Worm (Caenorhabditis elegans) whole organism, mixed stage, embryonic: ENCODE data around the gene che-11.

Source experiments
- M03D4.4 ChIP-seq: sonication (generic microtip); optimal IDR thresholded peaks from 2 replicates; lab custom pipeline; 2017; ENCODE audit warnings: mild to moderate bottlenecking, missing genetic modification characterization, missing compliant biosample characterization
- bed-3 ChIP-seq: fragments of 200-800 bp; sonication (Bioruptor generic); optimal IDR thresholded peaks from 3 replicates; lab custom pipeline; 2018; ENCODE audit warnings: mild to moderate bottlenecking, missing genetic modification characterization, moderate library complexity, missing compliant biosample characterization
- ceh-43 ChIP-seq: fragments of 200-800 bp; sonication (Bioruptor generic); optimal IDR thresholded peaks from 2 replicates; lab custom pipeline; 2018; ENCODE audit warnings: mild to moderate bottlenecking, missing genetic modification characterization, moderate library complexity, missing compliant biosample characterization
- ceh-83 ChIP-seq: fragments of 200-800 bp; sonication (Bioruptor generic); optimal IDR thresholded peaks from 2 replicates; lab custom pipeline; 2018; ENCODE audit warnings: mild to moderate bottlenecking, missing genetic modification characterization, missing compliant biosample characterization
- ces-1 ChIP-seq: fragments of 150-350 bp; optimal IDR thresholded peaks from 2 replicates; lab custom pipeline; 2014; ENCODE audit warnings: missing biosample characterization, missing genetic modification reagents, missing genetic modification characterization
- drap-1 ChIP-seq: fragments of 200-800 bp; sonication (Bioruptor generic); optimal IDR thresholded peaks from 3 replicates; lab custom pipeline; 2018; ENCODE audit warnings: mild to moderate bottlenecking, missing genetic modification characterization, missing compliant biosample characterization
- elt-3 ChIP-seq: fragments of 150-350 bp; optimal IDR thresholded peaks from 2 replicates; lab custom pipeline; 2014; ENCODE audit warnings: missing biosample characterization, missing genetic modification characterization
- flh-1 ChIP-seq: fragments of 200-800 bp; sonication (Bioruptor generic); optimal IDR thresholded peaks from 2 replicates; lab custom pipeline; 2018; ENCODE audit warnings: mild to moderate bottlenecking, missing genetic modification characterization, moderate library complexity, missing compliant biosample characterization
- ham-2 ChIP-seq: fragments of 200-800 bp; sonication (Bioruptor generic); optimal IDR thresholded peaks from 2 replicates; lab custom pipeline; 2018; ENCODE audit warnings: mild to moderate bottlenecking, missing genetic modification characterization, missing compliant biosample characterization
- hlh-1 ChIP-seq: fragments of 150-350 bp; optimal IDR thresholded peaks from 2 replicates; lab custom pipeline; 2014; ENCODE audit warnings: missing biosample characterization, missing genetic modification reagents, missing genetic modification characterization
- lin-13 ChIP-seq: fragments of 150-350 bp; optimal IDR thresholded peaks from 2 replicates; lab custom pipeline; 2014; ENCODE audit warnings: missing biosample characterization, missing genetic modification characterization
- lsy-2 ChIP-seq: fragments of 150-350 bp; optimal IDR thresholded peaks from 2 replicates; lab custom pipeline; 2014; ENCODE audit warnings: missing biosample characterization, missing genetic modification characterization
- mab-5 ChIP-seq: fragments of 150-350 bp; optimal IDR thresholded peaks from 2 replicates; lab custom pipeline; 2014; ENCODE audit warnings: missing biosample characterization, missing genetic modification characterization
- mls-2 ChIP-seq: sonication (generic microtip); optimal IDR thresholded peaks from 2 replicates; lab custom pipeline; 2016; ENCODE audit warnings: mild to moderate bottlenecking, missing genetic modification characterization, moderate library complexity, missing compliant biosample characterization
- nhr-12 ChIP-seq: fragments of 150-350 bp; optimal IDR thresholded peaks from 2 replicates; lab custom pipeline; 2014; ENCODE audit warnings: missing biosample characterization, missing genetic modification characterization
- nhr-2 ChIP-seq: fragments of 150-350 bp; optimal IDR thresholded peaks from 2 replicates; lab custom pipeline; 2014; ENCODE audit warnings: missing biosample characterization, missing genetic modification characterization
- nhr-237 ChIP-seq: fragments of 150-350 bp; optimal IDR thresholded peaks from 2 replicates; lab custom pipeline; 2014; ENCODE audit warnings: missing biosample characterization, missing genetic modification characterization
- nhr-28 ChIP-seq: fragments of 150-350 bp; optimal IDR thresholded peaks from 2 replicates; lab custom pipeline; 2014; ENCODE audit warnings: missing biosample characterization, missing genetic modification characterization
- nhr-76 ChIP-seq: sonication (generic microtip); optimal IDR thresholded peaks from 2 replicates; lab custom pipeline; 2017; ENCODE audit warnings: missing biosample characterization, missing genetic modification characterization
- sem-2 ChIP-seq: fragments of 200-800 bp; sonication (Bioruptor generic); optimal IDR thresholded peaks from 2 replicates; lab custom pipeline; 2018; ENCODE audit warnings: mild to moderate bottlenecking, missing genetic modification characterization, missing compliant biosample characterization
- sptf-1 ChIP-seq: sonication (generic microtip); optimal IDR thresholded peaks from 2 replicates; lab custom pipeline; 2017; ENCODE audit warnings: mild to moderate bottlenecking, missing genetic modification characterization, moderate library complexity, missing compliant biosample characterization
- unc-120 ChIP-seq: sonication (generic microtip); optimal IDR thresholded peaks from 2 replicates; lab custom pipeline; 2017; ENCODE audit warnings: missing genetic modification characterization, missing compliant biosample characterization; ENCODE audit not compliant: poor library complexity, severe bottlenecking
- unc-39 ChIP-seq: fragments of 150-350 bp; optimal IDR thresholded peaks from 2 replicates; lab custom pipeline; 2014; ENCODE audit warnings: missing biosample characterization, missing genetic modification characterization
- unc-62 ChIP-seq: fragments of 150-350 bp; optimal IDR thresholded peaks from 2 replicates; lab custom pipeline; 2014; ENCODE audit warnings: missing biosample characterization, missing genetic modification reagents, missing genetic modification characterization
- zip-8 ChIP-seq: fragments of 150-350 bp; optimal IDR thresholded peaks from 2 replicates; lab custom pipeline; 2014; ENCODE audit warnings: missing biosample characterization, missing genetic modification characterization
- ztf-11 ChIP-seq: fragments of 150-350 bp; optimal IDR thresholded peaks from 2 replicates; lab custom pipeline; 2014; ENCODE audit warnings: missing biosample characterization, missing genetic modification characterization

The che-11 gene

DNA sequence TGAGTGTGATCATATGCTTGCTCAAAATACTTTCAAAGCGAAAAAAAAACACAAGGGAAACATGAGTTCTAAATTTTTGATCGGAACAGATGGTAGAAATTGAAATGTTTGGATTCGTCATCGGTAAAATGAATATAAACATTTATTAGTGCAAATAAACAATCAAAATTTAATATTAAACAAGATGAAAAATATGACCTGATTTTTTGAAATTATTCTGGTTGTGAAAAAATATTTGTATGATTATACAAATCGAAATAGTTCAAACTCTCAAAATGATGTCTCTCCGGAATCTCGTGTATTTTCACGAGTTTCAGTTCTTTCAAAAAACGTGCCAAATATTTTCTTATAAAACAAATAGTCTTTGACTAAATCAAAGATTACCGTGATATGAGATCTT, 30.1 kb downstream of the che-11 start, which contains the start of gene C13C4.7:
C13C4.7 (minus strand) TSS at position 101 of the 400 bp plus-strand sequence.
- TF ChIP-seq M03D4.4 (tag; lab: Kevin White, UChicago) (no peak), lsy-2 (no peak), unc-62 (GFP tag; lab: Kevin White, UChicago) (no peak), nhr-12 (tag; lab: Kevin White, UChicago) (no peak), flh-1 (GFP tag; lab: Kevin White, UChicago) (no peak), sem-2 (GFP tag; lab: Kevin White, UChicago) (no peak), hlh-1 (no peak), ceh-83 (GFP tag; lab: Kevin White, UChicago) (no peak), ces-1 (GFP tag; lab: Kevin White, UChicago) (no peak)

DNA sequence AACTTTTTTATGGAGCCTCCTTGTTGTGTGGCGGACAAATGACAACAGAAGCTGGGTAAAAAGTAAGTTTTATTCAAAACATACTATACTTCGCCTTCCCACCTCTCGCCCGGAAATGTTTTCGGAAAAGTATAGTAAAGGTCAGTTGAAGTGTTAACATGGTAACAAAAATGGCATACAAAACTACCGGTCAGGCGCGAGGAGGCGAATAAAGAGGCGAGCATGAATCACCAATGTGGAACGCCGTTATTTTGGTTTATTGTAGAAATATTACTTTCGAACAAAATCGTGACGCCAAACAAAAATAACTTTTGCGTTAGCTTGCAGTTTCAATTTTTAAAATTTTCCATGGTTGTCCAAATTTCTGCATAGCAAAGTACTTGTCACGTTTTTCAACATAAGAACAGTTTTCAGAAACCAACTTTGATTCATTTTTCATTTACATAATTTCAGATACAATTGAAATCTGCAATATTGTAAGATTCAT, 32.9 kb downstream of the che-11 start, which contains the start of gene C13C4.8:
C13C4.8 (plus strand) TSS at position 437 of the 487 bp plus-strand sequence.
- TF ChIP-seq drap-1 (GFP tag; lab: Kevin White, UChicago) (no peak), M03D4.4 (tag; lab: Kevin White, UChicago) (no peak), ham-2 (GFP tag; lab: Kevin White, UChicago) (no peak), ceh-83 (GFP tag; lab: Kevin White, UChicago) (no peak), unc-62 (GFP tag; lab: Kevin White, UChicago) (no peak), mls-2 (tag; lab: Kevin White, UChicago) (no peak), sem-2 (GFP tag; lab: Kevin White, UChicago) (no peak), lin-13 (tag; lab: Kevin White, UChicago) (no peak), mab-5 (tag; lab: Kevin White, UChicago) (no peak), ztf-11 (tag; lab: Kevin White, UChicago) (no peak), hlh-1 (no peak), lsy-2 (no peak), nhr-2 (no peak), flh-1 (GFP tag; lab: Kevin White, UChicago) (no peak), elt-3 (tag; lab: Kevin White, UChicago) (no peak), unc-39 (no peak)

DNA sequence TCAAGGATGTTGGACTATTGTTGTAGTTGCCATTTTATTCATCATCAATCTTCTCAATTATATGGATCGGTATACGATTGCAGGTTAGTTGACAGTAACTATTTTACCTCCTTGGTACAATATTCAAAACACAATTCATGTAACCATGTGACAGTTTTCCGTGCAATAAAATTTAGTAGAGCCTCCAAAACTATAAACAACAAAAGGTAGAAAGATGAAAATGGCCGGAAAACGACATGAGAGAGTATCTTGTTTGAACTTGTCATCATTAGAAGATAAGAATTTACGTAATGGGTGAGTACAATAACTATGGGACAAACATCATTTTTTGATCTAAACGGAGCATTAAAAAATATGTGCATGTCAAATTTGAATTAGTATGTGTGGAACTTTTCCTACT, 35.4 kb downstream of the che-11 start:
- TF ChIP-seq sptf-1, result no peak
- no peak for TF ChIP-seq unc-62 (GFP tag; lab: Kevin White, UChicago)
- no peak for TF ChIP-seq nhr-237 (tag; lab: Kevin White, UChicago)
- TF ChIP-seq ceh-43 (GFP tag; lab: Kevin White, UChicago), result no peak
- no peak for TF ChIP-seq lin-13 (tag; lab: Kevin White, UChicago)
- TF ChIP-seq ham-2 (GFP tag; lab: Kevin White, UChicago), result no peak
- TF ChIP-seq M03D4.4 (tag; lab: Kevin White, UChicago), result no peak

DNA sequence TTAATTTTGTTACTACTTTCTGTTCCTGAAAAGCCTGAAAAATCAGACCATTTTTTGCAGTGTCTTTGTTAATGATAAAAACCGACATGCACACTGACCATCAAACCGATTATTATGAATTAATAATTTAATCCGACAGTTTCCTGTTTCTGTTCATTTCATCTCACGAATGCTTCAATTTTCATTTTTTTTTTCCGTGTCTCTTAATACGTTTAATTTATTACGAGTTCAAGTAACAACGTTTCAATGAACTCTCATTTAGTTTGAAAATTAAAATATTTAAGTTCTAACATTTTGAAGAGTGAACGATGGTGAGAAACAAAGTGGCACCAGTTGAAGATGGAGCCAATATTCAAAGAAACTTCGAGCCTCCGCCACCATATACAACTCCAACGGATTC, 35.8 kb downstream of the che-11 start, which contains the start of gene spin-1:
spin-1 (plus strand) TSS at position 301 of the 400 bp plus-strand sequence.
- TF ChIP-seq unc-62 (GFP tag; lab: Kevin White, UChicago) (no peak), sptf-1 (no peak), nhr-28 (tag; lab: Kevin White, UChicago) (no peak), zip-8 (tag; lab: Kevin White, UChicago) (no peak)

DNA sequence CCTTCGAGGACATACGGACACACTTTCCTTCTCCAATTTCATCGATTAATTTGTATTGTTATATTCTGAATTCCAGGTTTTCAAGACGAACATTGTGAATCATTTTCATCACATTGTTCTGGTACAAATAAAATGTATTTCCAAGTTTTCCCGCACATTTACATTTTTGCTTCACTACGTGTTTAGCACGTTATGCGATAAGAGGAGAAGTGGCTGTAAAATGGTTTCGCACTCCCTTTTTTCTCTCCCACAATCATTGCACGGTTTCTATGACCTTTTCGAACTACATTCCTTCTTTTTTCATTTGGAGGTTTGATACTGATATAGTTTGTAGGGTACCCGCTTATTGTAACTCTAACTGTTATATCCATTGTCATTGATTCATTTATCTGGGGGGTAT, 36.8 kb downstream of the che-11 start:
- no peak for TF ChIP-seq mab-5 (tag; lab: Kevin White, UChicago)
- TF ChIP-seq nhr-12 (tag; lab: Kevin White, UChicago), result no peak
- TF ChIP-seq sptf-1, result no peak
- no peak for TF ChIP-seq unc-62 (GFP tag; lab: Kevin White, UChicago)
- no peak for TF ChIP-seq unc-120 (tag; lab: Kevin White, UChicago)
- TF ChIP-seq ceh-83 (GFP tag; lab: Kevin White, UChicago), result no peak
- TF ChIP-seq nhr-2, result no peak
- no peak for TF ChIP-seq nhr-76
- TF ChIP-seq bed-3 (GFP tag; lab: Kevin White, UChicago), result no peak
- TF ChIP-seq nhr-237 (tag; lab: Kevin White, UChicago), result no peak
- TF ChIP-seq ham-2 (GFP tag; lab: Kevin White, UChicago), result no peak
- no peak for TF ChIP-seq elt-3 (tag; lab: Kevin White, UChicago)

DNA sequence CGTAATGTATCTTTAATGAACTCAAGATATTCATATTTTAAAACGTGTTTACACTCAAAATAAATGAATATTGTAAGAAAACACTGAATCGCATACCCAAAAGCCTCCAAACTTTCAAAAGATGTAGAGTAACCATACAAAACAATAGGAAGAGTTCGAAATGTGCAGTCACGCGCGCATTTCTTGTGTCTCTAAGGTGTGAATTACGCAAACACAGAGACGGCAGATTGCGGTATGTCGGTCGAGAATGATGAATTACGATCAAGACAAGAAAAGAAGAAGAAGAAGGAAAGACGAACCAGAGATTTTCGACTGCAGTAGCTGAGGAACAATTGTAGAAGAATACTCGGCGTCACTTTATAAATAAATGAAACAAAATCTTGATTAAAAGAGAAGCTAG, 39.1 kb downstream of the che-11 start, which contains the start of gene lhpp-1:
lhpp-1 (minus strand) TSS at position 354 of the 400 bp plus-strand sequence.
- TF ChIP-seq ztf-11 (tag; lab: Kevin White, UChicago) (no peak), sptf-1 (no peak), ceh-83 (GFP tag; lab: Kevin White, UChicago) (no peak), elt-3 (tag; lab: Kevin White, UChicago) (no peak), zip-8 (tag; lab: Kevin White, UChicago) (peak; percentile 47), lsy-2 (no peak)
